Fruit fly (Drosophila melanogaster) whole organism, wandering third instar larva: Measurements from ENCODE around the gene CG31816.

Experiments
- CG32264 ChIP-seq: fragments of 200-800 bp; sonication (Bioruptor generic); optimal IDR thresholded peaks from 2 replicates; lab custom pipeline; 2016; ENCODE audit warnings: missing biosample characterization, missing genetic modification characterization
- Hnf4 ChIP-seq: fragments of 200-800 bp; sonication (Bioruptor generic); optimal IDR thresholded peaks from 2 replicates; lab custom pipeline; 2016; ENCODE audit warnings: missing biosample characterization, mild to moderate bottlenecking, missing genetic modification characterization
- Hr78 ChIP-seq: fragments of >200 bp; optimal IDR thresholded peaks from 2 replicates; lab custom pipeline; 2017; ENCODE audit warnings: missing biosample characterization, missing genetic modification characterization
- Hr83 ChIP-seq: fragments of 200-300 bp; sonication (Bioruptor generic); optimal IDR thresholded peaks from 2 replicates; lab custom pipeline; 2016; ENCODE audit warnings: missing biosample characterization, mild to moderate bottlenecking, missing genetic modification characterization, moderate library complexity; ENCODE audit not compliant: poor library complexity, severe bottlenecking
- fru ChIP-seq: fragments of 200-800 bp; sonication (Bioruptor generic); optimal IDR thresholded peaks from 3 replicates; lab custom pipeline; 2016; ENCODE audit warnings: missing biosample characterization, mild to moderate bottlenecking, missing genetic modification characterization
- h ChIP-seq: fragments of 200-800 bp; sonication (Bioruptor generic); optimal IDR thresholded peaks from 3 replicates; lab custom pipeline; 2016; ENCODE audit warnings: missing biosample characterization, mild to moderate bottlenecking, missing genetic modification characterization

DNA sequence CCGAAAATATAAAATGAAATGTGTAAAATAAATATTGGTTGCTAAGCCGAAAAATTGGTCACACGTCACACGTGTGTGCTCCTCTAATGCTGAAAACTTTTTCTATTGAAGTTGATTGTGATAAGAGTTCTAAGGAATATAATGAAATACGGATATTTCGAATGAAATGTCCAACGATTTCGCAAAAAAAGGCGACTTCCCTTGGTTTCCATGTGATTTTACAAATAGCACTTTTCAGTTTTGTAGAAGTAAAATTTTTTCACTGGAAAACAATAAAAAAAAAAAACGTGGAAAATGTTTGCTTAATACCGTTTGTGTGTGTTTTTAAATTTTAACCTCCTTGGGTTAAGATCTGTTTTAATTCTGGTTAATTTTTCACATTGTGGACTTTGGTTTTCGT, 15.8 kb upstream of the CG31816 start:
- no peak for TF ChIP-seq h
- TF ChIP-seq Hr78: no peak
- TF ChIP-seq CG32264 (GFP tag; lab: Kevin White, UChicago): no peak
- no peak for TF ChIP-seq Hr83 (GFP tag; lab: Kevin White, UChicago)
- TF ChIP-seq fru (GFP tag; lab: Kevin White, UChicago): peak; percentile 29
- peak; percentile 50 for TF ChIP-seq Hnf4 (GFP tag; lab: Kevin White, UChicago)
